Fruit fly (Drosophila melanogaster) whole organism, embryonic: ENCODE data around the gene eIF3h.

Experiments
- CG10147 ChIP-seq: fragments of 200-800 bp; sonication (Bioruptor generic); optimal IDR thresholded peaks from 2 replicates; lab custom pipeline; 2019; ENCODE audit warnings: missing biosample characterization, mild to moderate bottlenecking, missing genetic modification characterization, moderate library complexity
- CG11085 ChIP-seq: fragments of 200-800 bp; sonication (Bioruptor generic); IDR thresholded peaks from 2 replicates; pipeline ENCODE4 v1.3.6; 2022; ENCODE audit warnings: missing biosample characterization, missing genetic modification characterization
- CG13624 ChIP-seq: fragments of 200-800 bp; sonication (Bioruptor generic); optimal IDR thresholded peaks from 2 replicates; lab custom pipeline; 2016; ENCODE audit warnings: missing biosample characterization, missing genetic modification characterization
- CG14710 ChIP-seq: fragments of 200-800 bp; sonication (Bioruptor generic); optimal IDR thresholded peaks from 3 replicates; lab custom pipeline; 2019; ENCODE audit warnings: missing biosample characterization, mild to moderate bottlenecking, missing genetic modification characterization, moderate library complexity
- CG14860 ChIP-seq: fragments of 200-800 bp; sonication (Bioruptor generic); IDR thresholded peaks from 3 replicates; pipeline ENCODE4 v1.3.6; 2022; ENCODE audit warnings: missing biosample characterization, missing genetic modification characterization; ENCODE audit not compliant: partially characterized antibody
- CG1529 ChIP-seq: fragments of 200-800 bp; sonication (Bioruptor generic); optimal IDR thresholded peaks from 3 replicates; lab custom pipeline; 2018; ENCODE audit warnings: missing biosample characterization, missing genetic modification characterization
- CG16779 ChIP-seq: fragments of 200-800 bp; sonication (Bioruptor generic); IDR thresholded peaks from 2 replicates; pipeline ENCODE4 v1.3.6; 2022; ENCODE audit warnings: missing biosample characterization, missing genetic modification characterization
- CG17568 ChIP-seq: fragments of 200-800 bp; sonication (Bioruptor generic); optimal IDR thresholded peaks from 2 replicates; lab custom pipeline; 2018; ENCODE audit warnings: missing biosample characterization, mild to moderate bottlenecking, missing genetic modification characterization, moderate library complexity
- CG1832 ChIP-seq: fragments of 200-800 bp; sonication (Bioruptor generic); optimal IDR thresholded peaks from 2 replicates; lab custom pipeline; 2017; ENCODE audit warnings: missing biosample characterization, mild to moderate bottlenecking, missing genetic modification characterization, inconsistent platforms
- CG30403 ChIP-seq: fragments of 200-800 bp; sonication (Bioruptor generic); optimal IDR thresholded peaks from 3 replicates; lab custom pipeline; 2016; ENCODE audit warnings: missing biosample characterization, missing genetic modification characterization
- CG3065 ChIP-seq: fragments of 200-800 bp; sonication (Bioruptor generic); optimal IDR thresholded peaks from 2 replicates; lab custom pipeline; 2016; ENCODE audit warnings: missing biosample characterization, missing genetic modification characterization
- CG31441 ChIP-seq: fragments of 200-800 bp; sonication (Bioruptor generic); IDR thresholded peaks from 2 replicates; pipeline ENCODE4 v1.3.6; 2022; ENCODE audit warnings: missing biosample characterization, missing genetic modification characterization
- CG33213 ChIP-seq: fragments of 200-800 bp; sonication (Bioruptor generic); optimal IDR thresholded peaks from 3 replicates; lab custom pipeline; 2016; ENCODE audit warnings: missing biosample characterization, missing genetic modification characterization
- CG4282 ChIP-seq: fragments of 200-800 bp; sonication (Bioruptor generic); optimal IDR thresholded peaks from 2 replicates; lab custom pipeline; 2016; ENCODE audit warnings: missing biosample characterization, missing genetic modification characterization
- CG9215 ChIP-seq: fragments of 200-800 bp; sonication (Bioruptor generic); IDR thresholded peaks from 2 replicates; pipeline ENCODE4 v1.3.6; 2022; ENCODE audit warnings: missing biosample characterization, missing genetic modification characterization
- Drgx ChIP-seq: fragments of 200-800 bp; sonication (Bioruptor generic); IDR thresholded peaks from 2 replicates; pipeline ENCODE4 v1.3.6; 2022; ENCODE audit warnings: missing biosample characterization, missing genetic modification characterization
- HLHmδ ChIP-seq: fragments of 200-800 bp; sonication (Bioruptor generic); optimal IDR thresholded peaks from 2 replicates; lab custom pipeline; 2018; ENCODE audit warnings: missing biosample characterization, mild to moderate bottlenecking, missing genetic modification characterization, moderate library complexity
- Hr78 ChIP-seq, 2 experiments: fragments of 200-800 bp in 1 of 2; fragments of >200 bp in 1 of 2; sonication (Bioruptor generic) in 1 of 2; optimal IDR thresholded peaks; 2 replicates each; lab custom pipeline; 2017 to 2019; ENCODE audit warnings: missing biosample characterization in 2 of 2, missing genetic modification characterization in 2 of 2, mild to moderate bottlenecking in 1 of 2, moderate library complexity in 1 of 2
- Med ChIP-seq: fragments of 200-800 bp; sonication (Bioruptor generic); peaks from one replicate; lab custom pipeline; 2016; ENCODE audit warnings: missing biosample characterization, missing genetic modification characterization, mild to moderate bottlenecking, inconsistent platforms, moderate library complexity
- Myb ChIP-seq: fragments of 200-800 bp; sonication (Bioruptor generic); optimal IDR thresholded peaks from 2 replicates; lab custom pipeline; 2016; ENCODE audit warnings: missing biosample characterization, missing genetic modification characterization
- NC2β ChIP-seq: fragments of 200-800 bp; sonication (Bioruptor generic); optimal IDR thresholded peaks from 2 replicates; lab custom pipeline; 2016; ENCODE audit warnings: missing biosample characterization, missing genetic modification characterization
- Poxn ChIP-seq: fragments of 200-800 bp; sonication (Bioruptor generic); IDR thresholded peaks from 2 replicates; pipeline ENCODE4 v1.3.6; 2022; ENCODE audit warnings: missing biosample characterization, missing genetic modification characterization
- Vsx1 ChIP-seq: fragments of 200-800 bp; sonication (Bioruptor generic); optimal IDR thresholded peaks from 2 replicates; lab custom pipeline; 2017; ENCODE audit warnings: missing biosample characterization, mild to moderate bottlenecking, missing genetic modification characterization, missing genetic modification reagents
- bsh ChIP-seq, 2 experiments: fragments of 200-800 bp; sonication (Bioruptor generic); optimal IDR thresholded peaks; 2 replicates each; lab custom pipeline; 2017 to 2018; ENCODE audit warnings: mild to moderate bottlenecking in 2 of 2, missing biosample characterization in 2 of 2, missing genetic modification characterization in 2 of 2, moderate library complexity in 1 of 2
- chif ChIP-seq, 2 experiments: fragments of 200-800 bp; sonication (Bioruptor generic); optimal IDR thresholded peaks; 3 replicates each; lab custom pipeline; 2016; ENCODE audit warnings: missing biosample characterization in 2 of 2, missing genetic modification characterization in 2 of 2
- chn ChIP-seq: fragments of 200-800 bp; sonication (Bioruptor generic); optimal IDR thresholded peaks from 2 replicates; lab custom pipeline; 2016; ENCODE audit warnings: missing biosample characterization, missing genetic modification characterization
- dmrt99B ChIP-seq: fragments of 200-800 bp; sonication (Bioruptor generic); optimal IDR thresholded peaks from 2 replicates; lab custom pipeline; 2018; ENCODE audit warnings: missing biosample characterization, mild to moderate bottlenecking, missing genetic modification characterization, moderate library complexity
- ftz-f1 ChIP-seq: fragments of 200-800 bp; sonication (Bioruptor generic); optimal IDR thresholded peaks from 2 replicates; lab custom pipeline; 2016; ENCODE audit warnings: missing biosample characterization, missing genetic modification characterization
- fu2 ChIP-seq: fragments of 200-800 bp; sonication (Bioruptor generic); optimal IDR thresholded peaks from 2 replicates; lab custom pipeline; 2016; ENCODE audit warnings: missing biosample characterization, missing genetic modification characterization
- hbn ChIP-seq: fragments of 200-800 bp; sonication (Bioruptor generic); IDR thresholded peaks from 2 replicates; pipeline ENCODE4 v1.3.6; 2022; ENCODE audit warnings: missing biosample characterization, missing genetic modification characterization; ENCODE audit not compliant: partially characterized antibody
- hth ChIP-seq: fragments of >200 bp; optimal IDR thresholded peaks from 2 replicates; lab custom pipeline; 2017; ENCODE audit warnings: inconsistent platforms
- ind ChIP-seq: fragments of 200-800 bp; sonication (Bioruptor generic); optimal IDR thresholded peaks from 3 replicates; lab custom pipeline; 2016; ENCODE audit warnings: missing biosample characterization, missing genetic modification characterization
- lbe ChIP-seq: fragments of 200-800 bp; sonication (Bioruptor generic); optimal IDR thresholded peaks from 2 replicates; lab custom pipeline; 2016; ENCODE audit warnings: missing biosample characterization, mild to moderate bottlenecking, missing genetic modification characterization
- nom ChIP-seq: fragments of 200-800 bp; sonication (Bioruptor generic); optimal IDR thresholded peaks from 2 replicates; lab custom pipeline; 2017; ENCODE audit warnings: missing biosample characterization, missing genetic modification characterization, mild to moderate bottlenecking, moderate library complexity, missing genetic modification reagents
- oc ChIP-seq: fragments of 200-800 bp; sonication (Bioruptor generic); optimal IDR thresholded peaks from 2 replicates; lab custom pipeline; 2018; ENCODE audit warnings: missing biosample characterization, mild to moderate bottlenecking, missing genetic modification characterization, moderate library complexity
- phol ChIP-seq: fragments of 200-800 bp; sonication (Bioruptor generic); optimal IDR thresholded peaks from 3 replicates; lab custom pipeline; 2018; ENCODE audit warnings: missing biosample characterization, mild to moderate bottlenecking, missing genetic modification characterization, moderate library complexity
- salm ChIP-seq: fragments of 200-800 bp; sonication (Bioruptor generic); optimal IDR thresholded peaks from 2 replicates; lab custom pipeline; 2018; ENCODE audit warnings: missing biosample characterization, mild to moderate bottlenecking, missing genetic modification characterization
- sens ChIP-seq: fragments of 200-800 bp; sonication (Bioruptor generic); peaks from one replicate; lab custom pipeline; 2016; ENCODE audit warnings: missing biosample characterization, missing genetic modification characterization
- sob ChIP-seq: fragments of 200-800 bp; sonication (Bioruptor generic); IDR thresholded peaks from 2 replicates; pipeline ENCODE4 v1.3.6; 2022; ENCODE audit warnings: missing biosample characterization, missing genetic modification characterization
- sr ChIP-seq: fragments of 200-800 bp; sonication (Bioruptor generic); IDR thresholded peaks from 3 replicates; pipeline ENCODE4 v1.3.6; 2022; ENCODE audit warnings: missing biosample characterization, missing genetic modification characterization
- tgo ChIP-seq: fragments of 200-800 bp; sonication (Bioruptor generic); IDR thresholded peaks from 3 replicates; pipeline ENCODE4 v1.3.6; 2022; ENCODE audit warnings: missing biosample characterization, missing genetic modification characterization
- wor ChIP-seq: fragments of 200-800 bp; sonication (Bioruptor generic); IDR thresholded peaks from 2 replicates; pipeline ENCODE4 v1.3.6; 2022; ENCODE audit warnings: missing biosample characterization, missing genetic modification characterization
- zen2 ChIP-seq: fragments of 200-800 bp; sonication (Bioruptor generic); IDR thresholded peaks from 3 replicates; pipeline ENCODE4 v1.3.6; 2022; ENCODE audit warnings: missing biosample characterization, missing genetic modification characterization; ENCODE audit not compliant: partially characterized antibody

eIF3h gene

dm6 chr2L:5080225-5080867, 27.5 kb upstream of the eIF3h start (continued):
- TF ChIP-seq CG11085 (GFP tag; lab: Robert Waterston, UW) (no peak), salm (no peak), CG31441 (GFP tag; lab: Robert Waterston, UW) (peak; percentile 44; the same call in 1 of the 2 replicates), lbe (GFP tag; lab: Kevin White, UChicago) (no peak), CG30403 (peak; percentile 10), Med (GFP tag; lab: Kevin White, UChicago) (no peak), sob (GFP tag; lab: Robert Waterston, UW) (0 out of 2 replicates have a peak, but pooled peaks have one; percentile 7), CG10147 (GFP tag; lab: Kevin White, UChicago) (peak; percentile 2), hbn (no peak), CG3065 (GFP tag; lab: Kevin White, UChicago) (no peak), CG14860 (GFP tag; lab: Robert Waterston, UW) (no peak), NC2β (no peak), ind (GFP tag; lab: Kevin White, UChicago) (peak; percentile 10), CG1529 (GFP tag; lab: Kevin White, UChicago) (no peak), zen2 (GFP tag; lab: Robert Waterston, UW) (no peak), oc (tag; lab: Kevin White, UChicago) (peak; percentile 39), CG4282 (GFP tag; lab: Kevin White, UChicago) (no peak), chn (GFP tag; lab: Kevin White, UChicago) (no peak), wor (GFP tag; lab: Robert Waterston, UW) (no peak), phol (tag; lab: Kevin White, UChicago) (peak; percentile 45), Vsx1 (no peak), nom (GFP tag; lab: Kevin White, UChicago) (peak; percentile 65), CG33213 (GFP tag; lab: Kevin White, UChicago) (no peak), CG9215 (GFP tag; lab: Robert Waterston, UW) (no peak), Drgx (peak; percentile 87), ftz-f1 (GFP tag; lab: Kevin White, UChicago) (no peak), CG16779 (no peak), dmrt99B (peak; percentile 32), CG14710 (tag; lab: Kevin White, UChicago) (no peak), bsh (GFP tag; optimal IDR thresholded peaks at IDR 0.05; lab: Kevin White, UChicago) (peak in 1 of 2 experiments; percentile 77), sens (peak; percentile 59), hth (lab: Kevin White, UChicago) (no peak), CG1832 (GFP tag; lab: Kevin White, UChicago) (peak; percentile 14), HLHmδ (GFP tag; lab: Kevin White, UChicago) (no peak), sr (no peak), fu2 (GFP tag; lab: Kevin White, UChicago) (no peak), CG13624 (GFP tag; lab: Kevin White, UChicago) (no peak), tgo (no peak), Myb (GFP tag; lab: Kevin White, UChicago) (no peak), Hr78 (GFP tag; optimal IDR thresholded peaks at IDR 0.05; lab: Kevin White, UChicago) (peak in 1 of 2 experiments; percentile 2), chif (GFP tag; optimal IDR thresholded peaks at IDR 0.05; lab: Kevin White, UChicago) (no peak), CG17568 (GFP tag; lab: Kevin White, UChicago) (no peak), Poxn (GFP tag; lab: Robert Waterston, UW) (no peak)
